Fruit fly (Drosophila melanogaster): ENCODE measurements around the gene comm3.

The comm3 gene

DNA sequence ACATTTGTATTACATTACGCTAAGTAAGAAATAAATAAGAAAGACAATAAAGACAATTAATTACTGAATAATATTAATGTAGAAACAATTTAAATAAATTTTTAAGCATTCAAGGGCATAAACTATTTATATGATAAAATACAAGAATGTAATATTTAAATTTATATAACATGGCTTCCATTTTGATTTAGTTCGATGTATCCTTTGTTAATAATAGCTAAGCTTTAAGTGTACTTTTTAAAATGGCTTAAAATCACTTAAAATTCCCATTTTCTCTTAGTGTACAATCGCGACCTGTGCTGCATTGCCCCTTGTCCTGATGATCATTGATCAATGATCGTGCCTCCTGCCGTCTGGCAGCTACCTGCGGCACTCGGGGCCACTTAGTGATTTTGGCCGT lies 22.9 kb upstream of the comm3 start (continued):
- TF ChIP-seq CG17186 (GFP tag; optimal IDR thresholded peaks at IDR 0.05) = no peak
- no peak for TF ChIP-seq vnd (GFP tag; IDR thresholded peaks at IDR 0.05; ENCODE audit: partially characterized antibody)
- TF ChIP-seq Hr39 (optimal IDR thresholded peaks at IDR 0.05) = no peak
- no peak for TF ChIP-seq emc (GFP tag; optimal IDR thresholded peaks at IDR 0.05)
- TF ChIP-seq CG4404 (GFP tag; IDR thresholded peaks at IDR 0.05) = peak; percentile 69
- TF ChIP-seq Dad (GFP tag; optimal IDR thresholded peaks at IDR 0.05) = no peak
- no peak for TF ChIP-seq klu (GFP tag; IDR thresholded peaks at IDR 0.05)
- no peak for TF ChIP-seq CG8765 (GFP tag; IDR thresholded peaks at IDR 0.05)
- TF ChIP-seq Hsf (GFP tag; optimal IDR thresholded peaks at IDR 0.05) = no peak
- TF ChIP-seq lmd (GFP tag; IDR thresholded peaks at IDR 0.05) = no peak
- TF ChIP-seq CG3726 (GFP tag; IDR thresholded peaks at IDR 0.05) = no peak
- TF ChIP-seq stwl (tag; optimal IDR thresholded peaks at IDR 0.05) = no peak
- TF ChIP-seq Atf6 (GFP tag; IDR thresholded peaks at IDR 0.05) = no peak
- TF ChIP-seq CG8388 (GFP tag; optimal IDR thresholded peaks at IDR 0.05) = peak; percentile 19
- TF ChIP-seq C15 (GFP tag; IDR thresholded peaks at IDR 0.05) = no peak
- TF ChIP-seq zen (tag; optimal IDR thresholded peaks at IDR 0.05) = peak; percentile 73
- peak; percentile 27 for TF ChIP-seq CG16815 (GFP tag; optimal IDR thresholded peaks at IDR 0.05)
- no peak for TF ChIP-seq ssp (GFP tag; IDR thresholded peaks at IDR 0.05)
- peak; percentile 66; the same call in 1 of the 2 replicates for TF ChIP-seq Xrp1 (GFP tag; IDR thresholded peaks at IDR 0.05)
- peak; percentile 48; the same call in 1 of the 2 replicates for TF ChIP-seq CG10959 (GFP tag; IDR thresholded peaks at IDR 0.05)
- 0 out of 3 replicates have a peak, but pooled peaks have one; percentile 12 for TF ChIP-seq zfh1 (GFP tag; IDR thresholded peaks at IDR 0.05)
- no peak for TF ChIP-seq Chrac-16 (GFP tag; optimal IDR thresholded peaks at IDR 0.05)

DNA sequence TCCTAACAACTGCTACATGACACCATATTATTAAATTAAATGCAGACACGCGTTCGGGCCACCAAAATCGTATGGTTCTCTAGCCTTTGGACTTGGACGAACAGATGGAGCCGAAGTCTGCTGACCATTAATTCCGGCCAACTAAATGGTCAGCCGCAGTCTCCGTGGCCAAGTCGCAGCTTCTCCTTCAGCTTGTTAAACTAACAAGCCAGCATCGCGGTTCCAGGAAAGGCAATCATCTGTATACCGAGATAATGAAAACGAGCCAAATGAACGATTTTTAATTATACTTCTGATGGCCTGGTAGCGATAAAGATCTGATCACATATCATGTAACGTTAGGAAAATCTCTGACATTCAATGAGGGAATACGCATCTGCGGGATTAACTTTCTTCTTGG lies 22.4 kb upstream of the comm3 start:
- TF ChIP-seq Stat92E (GFP tag; optimal IDR thresholded peaks at IDR 0.05) = peak in 1 of 3 experiments; percentile 81
- TF ChIP-seq grn (GFP tag; optimal IDR thresholded peaks at IDR 0.05) = peak; percentile 75
- TF ChIP-seq Awh (GFP tag; IDR thresholded peaks at IDR 0.05) = peak; percentile 50; the same call in 1 of the 2 replicates
- TF ChIP-seq stwl (tag; optimal IDR thresholded peaks at IDR 0.05) = no peak
- TF ChIP-seq CG10321 (GFP tag; IDR thresholded peaks at IDR 0.05) = no peak

DNA sequence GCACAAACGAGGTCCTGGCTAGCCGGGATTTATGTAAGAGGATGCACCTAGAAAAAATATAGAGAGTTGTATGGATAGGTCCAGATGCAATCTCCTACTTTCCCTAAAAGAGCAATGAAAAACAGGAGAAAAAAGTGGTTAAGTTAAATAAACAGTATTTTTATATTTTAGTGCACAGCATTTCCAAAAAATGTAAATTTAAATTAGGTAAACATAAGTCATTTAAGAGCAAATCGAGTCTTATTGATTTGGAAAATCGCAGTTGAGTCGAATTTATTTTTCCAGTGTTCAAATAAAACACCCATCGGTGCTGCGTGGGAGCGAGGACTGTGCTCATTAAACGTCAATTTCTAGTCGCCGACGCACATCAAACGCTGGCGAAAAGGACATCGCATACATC lies 18.2 kb upstream of the comm3 start:
- TF ChIP-seq zf30C (GFP tag; optimal IDR thresholded peaks at IDR 0.05) (peak; percentile 65), CG9876 (GFP tag; optimal IDR thresholded peaks at IDR 0.05) (no peak), CG4404 (GFP tag; IDR thresholded peaks at IDR 0.05) (peak; percentile 55), ac (GFP tag; optimal IDR thresholded peaks at IDR 0.05) (peak; percentile 19), ara (GFP tag; IDR thresholded peaks at IDR 0.05) (0 out of 2 replicates have a peak, but pooled peaks have one; percentile 5), klu (GFP tag; IDR thresholded peaks at IDR 0.05) (no peak), btn (GFP tag; optimal IDR thresholded peaks at IDR 0.05) (no peak), CG10979 (tag; optimal IDR thresholded peaks at IDR 0.05) (peak; percentile 5), sens (GFP tag) (peak; percentile 30), CG17612 (GFP tag; IDR thresholded peaks at IDR 0.05) (no peak), CG3995 (GFP tag; optimal IDR thresholded peaks at IDR 0.05) (no peak), CG11560 (tag; IDR thresholded peaks at IDR 0.05) (no peak), ERR (GFP tag; optimal IDR thresholded peaks at IDR 0.05) (no peak), zen (tag; optimal IDR thresholded peaks at IDR 0.05) (peak; percentile 84), otp (GFP tag; IDR thresholded peaks at IDR 0.05) (no peak), CG3281 (GFP tag; optimal IDR thresholded peaks at IDR 0.05) (no peak), CG2712 (tag; optimal IDR thresholded peaks at IDR 0.05) (no peak)
